Worm (Caenorhabditis elegans): ENCODE data around the gene R09E10.1.

ce11 chrIV:10345990-10346389 is 23.4 kb upstream of the R09E10.1 start:
- TF ChIP-seq nhr-77 (tag; optimal IDR thresholded peaks at IDR 0.05) (no peak), lin-11 (tag; optimal IDR thresholded peaks at IDR 0.05) (no peak), mdl-1 (tag; optimal IDR thresholded peaks at IDR 0.05) (no peak), mab-5 (tag; optimal IDR thresholded peaks at IDR 0.05) (no peak), R02D3.7 (tag; optimal IDR thresholded peaks at IDR 0.05) (no peak), egl-27 (tag; optimal IDR thresholded peaks at IDR 0.05) (peak; percentile 22), ztf-4 (tag; optimal IDR thresholded peaks at IDR 0.05) (no peak), ama-1 (optimal IDR thresholded peaks at IDR 0.05) (peak; percentile 9), nhr-11 (tag; optimal IDR thresholded peaks at IDR 0.05) (no peak), zag-1 (tag; optimal IDR thresholded peaks at IDR 0.05) (peak; percentile 12)
